Worm (Caenorhabditis elegans) whole organism, L4 larva: ENCODE results near the gene C15H11.13.
A peak's percentile ranks its signal among the peaks of the same experiment; 100 is the strongest.

Experiments
- D1046.2 ChIP-seq: fragments of 200-800 bp; sonication (Bioruptor generic); IDR thresholded peaks from 2 replicates; pipeline ENCODE4 v1.3.6; 2022; ENCODE audit warnings: missing genetic modification characterization, missing compliant biosample characterization
- F10B5.3 ChIP-seq: sonication (generic microtip); optimal IDR thresholded peaks from 2 replicates; lab custom pipeline; 2016; ENCODE audit warnings: mild to moderate bottlenecking, missing genetic modification characterization, missing compliant biosample characterization
- F26F4.8 ChIP-seq: fragments of 200-800 bp; sonication (Bioruptor generic); conservative IDR thresholded peaks from 2 replicates; pipeline ENCODE4 v1.3.6; 2022; ENCODE audit warnings: missing genetic modification characterization, missing compliant biosample characterization
- T20F7.1 ChIP-seq: fragments of 200-800 bp; sonication (Bioruptor generic); optimal IDR thresholded peaks from 2 replicates; lab custom pipeline; 2018; ENCODE audit warnings: mild to moderate bottlenecking, missing genetic modification characterization, missing compliant biosample characterization
- Y105C5A.15 ChIP-seq: fragments of 200-800 bp; sonication (Bioruptor generic); IDR thresholded peaks from 2 replicates; pipeline ENCODE4 v1.3.6; 2022; ENCODE audit warnings: missing genetic modification characterization, missing compliant biosample characterization
- Y48G9A.11 ChIP-seq: fragments of 200-800 bp; sonication (Bioruptor generic); IDR thresholded peaks from 2 replicates; pipeline ENCODE4 v1.3.6; 2022; ENCODE audit warnings: missing genetic modification reagents, missing genetic modification characterization, missing compliant biosample characterization
- aha-1 ChIP-seq: fragments of 150-350 bp; peaks from one replicate; lab custom pipeline; 2014; ENCODE audit warnings: missing biosample characterization, missing genetic modification characterization
- arid-1 ChIP-seq: fragments of 200-800 bp; sonication (Bioruptor generic); conservative IDR thresholded peaks from 2 replicates; pipeline ENCODE4 v1.3.6; 2022; ENCODE audit warnings: missing genetic modification reagents, missing genetic modification characterization, missing compliant biosample characterization
- ceh-20 ChIP-seq: fragments of 200-800 bp; sonication (Bioruptor generic); IDR thresholded peaks from 2 replicates; pipeline ENCODE4 v1.3.6; 2022; ENCODE audit warnings: missing genetic modification reagents, missing genetic modification characterization, missing compliant biosample characterization
- ceh-44 ChIP-seq: fragments of 200-800 bp; sonication (Bioruptor generic); IDR thresholded peaks from 2 replicates; pipeline ENCODE4 v1.3.6; 2022; ENCODE audit warnings: missing genetic modification reagents, missing genetic modification characterization, missing compliant biosample characterization
- ceh-82 ChIP-seq: sonication (generic microtip); optimal IDR thresholded peaks from 2 replicates; lab custom pipeline; 2017; ENCODE audit warnings: missing biosample characterization, missing genetic modification characterization
- cey-2 ChIP-seq: sonication (generic microtip); optimal IDR thresholded peaks from 3 replicates; lab custom pipeline; 2017; ENCODE audit warnings: missing genetic modification characterization, mild to moderate bottlenecking, missing compliant biosample characterization, antibody characterized with exemption, borderline replicate concordance; ENCODE audit not compliant: insufficient read depth
- dmd-6 ChIP-seq: fragments of 200-800 bp; sonication (Bioruptor generic); IDR thresholded peaks from 2 replicates; pipeline ENCODE4 v1.3.6; 2022; ENCODE audit warnings: missing genetic modification reagents, missing genetic modification characterization, missing compliant biosample characterization
- dmd-8 ChIP-seq: fragments of 200-800 bp; sonication (Bioruptor generic); IDR thresholded peaks from 2 replicates; pipeline ENCODE4 v1.3.6; 2022; ENCODE audit warnings: missing genetic modification characterization, missing compliant biosample characterization
- fos-1 ChIP-seq: fragments of 150-350 bp; optimal IDR thresholded peaks from 2 replicates; lab custom pipeline; 2014; ENCODE audit warnings: missing biosample characterization, missing genetic modification characterization
- gei-8 ChIP-seq: fragments of 200-800 bp; sonication (Bioruptor generic); optimal IDR thresholded peaks from 2 replicates; lab custom pipeline; 2018; ENCODE audit warnings: mild to moderate bottlenecking, missing genetic modification characterization, missing compliant biosample characterization
- lin-13 ChIP-seq: fragments of 150-350 bp; optimal IDR thresholded peaks from 2 replicates; lab custom pipeline; 2014; ENCODE audit warnings: missing biosample characterization, missing genetic modification reagents, missing genetic modification characterization
- lin-38 ChIP-seq: fragments of 200-800 bp; sonication (Bioruptor generic); IDR thresholded peaks from 2 replicates; pipeline ENCODE4 v1.3.6; 2022; ENCODE audit warnings: missing genetic modification reagents, missing genetic modification characterization, missing compliant biosample characterization
- lsy-2 ChIP-seq, 2 experiments: fragments of 150-350 bp in 1 of 2; sonication (generic microtip) in 1 of 2; optimal IDR thresholded peaks; 2 replicates each; lab custom pipeline; 2014 to 2017; ENCODE audit warnings: missing biosample characterization in 2 of 2, missing genetic modification characterization in 2 of 2
- mdl-1 ChIP-seq, 2 experiments: fragments of 150-350 bp in 1 of 2; sonication (generic microtip) in 1 of 2; optimal IDR thresholded peaks; 2 replicates each; lab custom pipeline; 2014 to 2017; ENCODE audit warnings: missing biosample characterization in 2 of 2, missing genetic modification characterization in 2 of 2
- mdt-29 ChIP-seq: fragments of 200-800 bp; sonication (Bioruptor generic); IDR thresholded peaks from 2 replicates; pipeline ENCODE4 v1.3.6; 2022; ENCODE audit warnings: missing genetic modification reagents, missing genetic modification characterization, missing compliant biosample characterization
- nhr-10 ChIP-seq: fragments of 150-350 bp; optimal IDR thresholded peaks from 2 replicates; lab custom pipeline; 2014; ENCODE audit warnings: missing biosample characterization, missing genetic modification characterization
- nhr-28 ChIP-seq: fragments of 150-350 bp; optimal IDR thresholded peaks from 2 replicates; lab custom pipeline; 2014; ENCODE audit warnings: missing biosample characterization, missing genetic modification characterization
- nhr-41 ChIP-seq: fragments of 200-800 bp; sonication (Bioruptor generic); IDR thresholded peaks from 2 replicates; pipeline ENCODE4 v1.3.6; 2022; ENCODE audit warnings: missing genetic modification reagents, missing genetic modification characterization, missing compliant biosample characterization
- nhr-48 ChIP-seq: sonication (generic microtip); optimal IDR thresholded peaks from 2 replicates; lab custom pipeline; 2016; ENCODE audit warnings: mild to moderate bottlenecking, missing genetic modification characterization, missing compliant biosample characterization
- rbr-2 ChIP-seq: sonication (generic microtip); optimal IDR thresholded peaks from 2 replicates; lab custom pipeline; 2016; ENCODE audit warnings: missing genotype, missing genetic modification characterization, missing compliant biosample characterization
- snpc-4 ChIP-seq: fragments of 150-350 bp; optimal IDR thresholded peaks from 2 replicates; lab custom pipeline; 2014; ENCODE audit warnings: missing biosample characterization, missing genetic modification characterization
- tra-1 ChIP-seq: fragments of 200-800 bp; sonication (Bioruptor generic); IDR thresholded peaks from 2 replicates; pipeline ENCODE4 v1.3.6; 2022; ENCODE audit warnings: missing genetic modification reagents, missing genetic modification characterization, missing compliant biosample characterization
- unc-62 ChIP-seq, 3 experiments: fragments of 150-350 bp in 1 of 3; sonication (generic microtip); optimal IDR thresholded peaks in 2 of 3; peaks in 1 of 3; 1 replicate in 1 of 3; 2 replicates in 2 of 3; lab custom pipeline; 2014 to 2017; ENCODE audit warnings: missing biosample characterization in 3 of 3, missing genetic modification characterization in 3 of 3, missing genetic modification reagents in 3 of 3, missing genotype in 1 of 3
- vab-7 ChIP-seq: fragments of 200-800 bp; sonication (Bioruptor generic); IDR thresholded peaks from 2 replicates; pipeline ENCODE4 v1.3.6; 2022; ENCODE audit warnings: missing genetic modification reagents, missing genetic modification characterization, missing compliant biosample characterization
- zfp-3 ChIP-seq: fragments of 200-800 bp; sonication (Bioruptor generic); conservative IDR thresholded peaks from 2 replicates; pipeline ENCODE4 v1.3.6; 2022; ENCODE audit warnings: missing genetic modification reagents, missing genetic modification characterization, missing compliant biosample characterization
- zip-2 ChIP-seq: fragments of 150-350 bp; optimal IDR thresholded peaks from 2 replicates; lab custom pipeline; 2014; ENCODE audit warnings: missing biosample characterization, missing genetic modification characterization

Gene C15H11.13

DNA sequence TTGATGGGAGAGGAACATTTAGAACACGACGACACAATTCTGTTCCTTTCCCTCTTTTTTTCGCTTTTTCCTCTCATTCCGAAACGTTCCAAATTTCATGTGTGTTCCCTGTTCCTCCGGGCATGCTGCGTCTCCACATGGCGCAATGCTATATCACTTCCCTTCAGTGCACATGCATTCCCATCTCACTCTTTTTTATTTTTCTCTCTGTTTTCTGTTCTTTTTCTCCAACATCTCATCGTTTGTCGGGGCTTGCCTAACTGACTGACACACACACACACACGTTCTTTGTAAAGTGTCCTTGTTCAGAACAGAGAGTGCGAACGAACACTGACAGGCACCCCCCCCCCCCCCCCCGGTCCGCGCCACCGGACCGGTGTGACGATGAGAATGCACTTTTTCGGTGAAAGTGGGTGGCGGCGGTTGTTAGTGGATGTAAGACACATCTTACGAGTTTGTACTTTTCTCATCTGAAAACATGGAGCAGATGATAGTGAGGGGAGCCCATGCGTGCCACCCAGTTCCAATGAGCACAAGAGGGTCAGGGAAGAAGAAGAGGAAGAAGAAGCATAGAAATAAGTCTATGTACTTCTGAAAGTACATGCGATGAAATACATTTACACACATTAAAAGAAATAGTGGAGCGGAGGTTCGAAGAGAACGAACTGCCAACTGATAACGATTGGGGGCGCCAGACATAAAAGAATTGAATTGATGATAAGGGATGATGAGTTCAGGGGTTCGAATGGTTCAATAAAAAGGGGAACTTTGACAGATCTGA, 26.4 kb upstream of the C15H11.13 start (continued):
- no peak for TF ChIP-seq arid-1 (GFP tag; lab: Robert Waterston, UW)
- no peak for TF ChIP-seq zip-2 (tag; lab: Kevin White, UChicago)
- TF ChIP-seq ceh-44 = no peak
- no peak for TF ChIP-seq lin-13 (GFP tag; lab: Kevin White, UChicago)
- TF ChIP-seq aha-1 (tag; lab: Kevin White, UChicago) = peak; percentile 95
- TF ChIP-seq nhr-48 (tag; lab: Kevin White, UChicago) = peak; percentile 80
- no peak for TF ChIP-seq F10B5.3 (tag; lab: Kevin White, UChicago)
- TF ChIP-seq Y48G9A.11 (GFP tag; lab: Robert Waterston, UW) = no peak
- peak; percentile 64 to 93 for TF ChIP-seq mdl-1 (tag; optimal IDR thresholded peaks at IDR 0.05; lab: Kevin White, UChicago)
- peak; percentile 88 for TF ChIP-seq nhr-28 (tag; lab: Kevin White, UChicago)
- no peak for TF ChIP-seq ceh-82 (tag; lab: Kevin White, UChicago)
- TF ChIP-seq dmd-6 (GFP tag; lab: Robert Waterston, UW) = peak; percentile 66
- TF ChIP-seq F26F4.8 (GFP tag; lab: Robert Waterston, UW) = no peak
- peak; percentile 74 for TF ChIP-seq cey-2
- no peak for TF ChIP-seq D1046.2 (GFP tag; lab: Robert Waterston, UW)

DNA sequence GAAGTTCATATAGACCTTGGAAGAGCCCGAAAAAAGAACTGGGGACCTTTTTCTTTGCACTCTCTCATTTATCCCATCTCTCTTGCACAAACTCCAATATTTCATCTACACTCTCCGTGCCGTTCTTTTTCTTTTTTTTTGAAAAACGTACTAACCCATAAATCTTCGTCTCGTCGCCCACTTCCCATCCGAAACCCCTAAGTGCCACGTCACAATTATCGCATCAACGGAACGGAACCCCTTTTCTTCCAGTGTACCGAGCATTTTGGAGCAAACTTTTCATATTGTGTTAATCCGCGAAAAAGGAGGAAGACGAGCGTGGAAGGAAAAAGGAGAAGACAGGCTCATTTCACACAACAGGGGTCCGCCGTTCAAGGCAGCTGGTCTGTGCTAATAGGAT, 25.4 kb upstream of the C15H11.13 start:
- TF ChIP-seq ceh-20 (peak; percentile 78), snpc-4 (no peak), unc-62 (GFP tag; optimal IDR thresholded peaks at IDR 0.05 in 1 of 2; lab: Kevin White, UChicago) (peak in 1 of 2 experiments; percentile 98), unc-62 (tag; optimal IDR thresholded peaks at IDR 0.05; lab: Kevin White, UChicago) (no peak), fos-1 (tag; lab: Kevin White, UChicago) (no peak), nhr-41 (GFP tag; lab: Robert Waterston, UW) (no peak), cey-2 (no peak), T20F7.1 (GFP tag; lab: Kevin White, UChicago) (no peak), rbr-2 (tag; lab: Kevin White, UChicago) (peak; percentile 22), vab-7 (0 out of 2 replicates have a peak, but pooled peaks have one; percentile 25), dmd-8 (GFP tag; lab: Robert Waterston, UW) (no peak), tra-1 (peak; percentile 43; the same call in 1 of the 2 replicates), lsy-2 (tag; optimal IDR thresholded peaks at IDR 0.05; lab: Kevin White, UChicago) (peak in 1 of 2 experiments; percentile 32)
- TF ChIP-seq, all 104 proteins: peak for 6

DNA sequence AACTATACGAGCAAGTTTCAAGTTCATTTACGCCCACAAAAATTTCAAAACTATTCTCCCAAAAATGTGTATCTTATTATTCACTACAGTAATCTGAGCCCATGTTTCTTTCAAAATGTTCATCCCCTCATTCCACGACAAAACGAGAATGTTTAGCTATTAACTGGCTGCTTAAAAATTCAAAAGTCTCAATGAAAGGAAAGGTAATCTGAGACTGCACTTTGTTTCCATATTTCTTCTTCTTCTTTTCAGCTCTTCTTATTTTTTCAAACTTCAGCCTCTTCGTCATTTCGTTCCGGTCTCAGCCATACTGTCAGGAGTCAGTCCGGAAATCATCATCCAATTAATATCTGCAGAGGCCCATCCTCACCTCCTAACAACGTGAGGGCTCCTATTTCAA, 22.1 kb upstream of the C15H11.13 start, which contains the start of gene unc-39:
TSS of gene unc-39 (plus strand) at position 301 of the 400 bp plus-strand sequence.
- TF ChIP-seq fos-1 (tag; lab: Kevin White, UChicago) (no peak), Y48G9A.11 (GFP tag; lab: Robert Waterston, UW) (no peak), nhr-10 (tag; lab: Kevin White, UChicago) (no peak), snpc-4 (no peak), lin-38 (GFP tag; lab: Robert Waterston, UW) (no peak), mdt-29 (GFP tag; lab: Robert Waterston, UW) (no peak), zfp-3 (GFP tag; lab: Robert Waterston, UW) (no peak), Y105C5A.15 (no peak), tra-1 (no peak), gei-8 (GFP tag; lab: Kevin White, UChicago) (no peak)

- no peak for TF ChIP-seq mdl-1 (tag; optimal IDR thresholded peaks at IDR 0.05; lab: Kevin White, UChicago)
- TF ChIP-seq lin-13 (GFP tag; lab: Kevin White, UChicago) = no peak
- peak in 1 of 2 experiments; percentile 77 for TF ChIP-seq unc-62 (GFP tag; optimal IDR thresholded peaks at IDR 0.05 in 1 of 2; lab: Kevin White, UChicago)
- TF ChIP-seq unc-62 (tag; optimal IDR thresholded peaks at IDR 0.05; lab: Kevin White, UChicago) = no peak
- TF ChIP-seq gei-8 (GFP tag; lab: Kevin White, UChicago) = no peak
Measured at ce11 chrV:14378052-14378451, 16.8 kb upstream of the C15H11.13 start.
